Worm (Caenorhabditis elegans): ENCODE measurements around the gene hlb-1.

ce11 chrX:13903328-13903727 lies 20.8 kb upstream of the hlb-1 start, which contains the start of gene sra-39:
- TF ChIP-seq elt-3 (tag; optimal IDR thresholded peaks at IDR 0.05) (no peak), nhr-28 (tag; optimal IDR thresholded peaks at IDR 0.05) (no peak), ceh-83 (GFP tag; optimal IDR thresholded peaks at IDR 0.05) (no peak), nhr-76 (tag; optimal IDR thresholded peaks at IDR 0.05) (no peak), nhr-12 (tag; optimal IDR thresholded peaks at IDR 0.05) (no peak), lin-13 (tag; optimal IDR thresholded peaks at IDR 0.05) (no peak), mep-1 (tag; optimal IDR thresholded peaks at IDR 0.05) (no peak), ztf-11 (tag; optimal IDR thresholded peaks at IDR 0.05) (no peak), mab-5 (tag; optimal IDR thresholded peaks at IDR 0.05) (no peak), nhr-237 (tag; optimal IDR thresholded peaks at IDR 0.05) (no peak), ceh-39 (tag; optimal IDR thresholded peaks at IDR 0.05) (no peak), pha-4 (tag; optimal IDR thresholded peaks at IDR 0.05) (no peak)

Measured in whole organism, mixed stage, embryonic.